Fruit fly (Drosophila melanogaster): ENCODE data around the gene GatC.

GatC gene

DNA sequence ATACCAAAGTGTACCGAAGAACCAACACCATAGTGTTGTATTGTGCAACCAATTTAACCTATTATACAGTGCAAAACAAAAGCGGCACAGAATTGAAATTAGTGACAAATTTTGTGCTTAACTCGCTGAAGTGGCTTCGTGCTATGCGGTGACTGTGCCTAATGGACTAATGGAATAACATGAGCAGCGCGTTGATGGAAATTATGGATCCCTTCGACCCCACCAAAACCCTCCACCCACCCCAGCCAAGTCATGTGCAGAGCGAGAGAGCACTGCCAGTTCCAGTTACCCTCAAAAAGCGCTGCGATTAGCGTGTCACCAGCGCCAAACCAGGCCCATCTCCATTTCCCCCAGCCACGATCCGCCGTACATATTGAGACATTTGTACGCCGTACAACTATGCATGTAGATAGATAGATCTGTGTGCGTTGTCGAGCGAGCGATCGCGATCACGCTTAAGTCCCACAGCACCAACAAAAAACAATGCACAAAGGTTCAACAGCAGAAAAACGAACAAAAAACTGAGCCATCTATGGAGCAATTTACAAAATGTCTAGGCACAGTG, 30.7 kb downstream of the GatC start:
- TF ChIP-seq CG12605 (GFP tag; IDR thresholded peaks at IDR 0.05) = 0 out of 2 replicates have a peak, but pooled peaks have one; percentile 52
- no peak for TF ChIP-seq CG13204 (GFP tag; optimal IDR thresholded peaks at IDR 0.05)

dm6 chr2L:13801166-13801565, 31.7 kb downstream of the GatC start:
- TF ChIP-seq Snoo (tag; optimal IDR thresholded peaks at IDR 0.05) = no peak
- TF ChIP-seq gl (tag; optimal IDR thresholded peaks at IDR 0.05) = no peak
- TF ChIP-seq D1 (tag; optimal IDR thresholded peaks at IDR 0.05) = no peak
- no peak for TF ChIP-seq CG8301 (tag; optimal IDR thresholded peaks at IDR 0.05)
- no peak for TF ChIP-seq fd96Ca (GFP tag; IDR thresholded peaks at IDR 0.05)
- no peak for TF ChIP-seq CG15710 (tag; optimal IDR thresholded peaks at IDR 0.05)
- TF ChIP-seq CG12605 (GFP tag; IDR thresholded peaks at IDR 0.05) = no peak
- no peak for TF ChIP-seq rn (GFP tag; IDR thresholded peaks at IDR 0.05)
- no peak for TF ChIP-seq Pif1A (GFP tag; optimal IDR thresholded peaks at IDR 0.05)
- TF ChIP-seq CG9948 (tag; optimal IDR thresholded peaks at IDR 0.05) = no peak
- TF ChIP-seq CG17806 (tag; optimal IDR thresholded peaks at IDR 0.05) = no peak
- TF ChIP-seq CG4496 (GFP tag; IDR thresholded peaks at IDR 0.05) = no peak
- no peak for TF ChIP-seq CG8159 (tag; optimal IDR thresholded peaks at IDR 0.05)
- TF ChIP-seq CG10348 (GFP tag; IDR thresholded peaks at IDR 0.05) = no peak
- no peak for TF ChIP-seq CG13204 (GFP tag; optimal IDR thresholded peaks at IDR 0.05)

DNA sequence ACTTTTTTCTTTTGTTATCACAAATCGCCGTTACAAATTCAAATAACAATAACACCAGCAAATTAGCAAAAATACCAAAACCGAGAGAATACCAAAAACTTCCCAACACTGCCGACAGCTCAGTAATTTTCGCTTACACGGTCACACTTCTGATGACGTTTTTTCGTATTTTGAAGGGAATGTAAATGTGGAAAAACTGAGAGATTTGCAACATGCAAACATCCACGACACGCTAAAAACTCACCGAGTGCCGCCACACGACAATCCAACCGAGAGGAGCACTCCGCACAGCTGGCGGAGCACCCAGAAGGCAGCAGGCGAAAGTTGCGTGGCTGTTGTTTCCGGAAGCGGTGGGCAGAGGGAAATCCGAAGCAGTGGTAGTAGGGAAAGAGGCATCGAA, 39.5 kb downstream of the GatC start, which contains the start of gene Sec71:
Sec71 (plus strand) TSS at position 117 of the 400 bp plus-strand sequence.
- TF ChIP-seq CG9948 (tag; optimal IDR thresholded peaks at IDR 0.05) (no peak), rn (GFP tag; IDR thresholded peaks at IDR 0.05) (no peak), CG13204 (GFP tag; optimal IDR thresholded peaks at IDR 0.05) (no peak), fd96Ca (GFP tag; IDR thresholded peaks at IDR 0.05) (no peak), CG12605 (GFP tag; IDR thresholded peaks at IDR 0.05) (no peak), EcR (GFP tag; optimal IDR thresholded peaks at IDR 0.05) (no peak), CG17806 (tag; optimal IDR thresholded peaks at IDR 0.05) (no peak), Snoo (tag; optimal IDR thresholded peaks at IDR 0.05) (no peak), CG14655 (GFP tag; optimal IDR thresholded peaks at IDR 0.05) (no peak), CG10348 (GFP tag; IDR thresholded peaks at IDR 0.05) (no peak), Pif1B (GFP tag; optimal IDR thresholded peaks at IDR 0.05) (no peak), Ets98B (GFP tag; IDR thresholded peaks at IDR 0.05) (no peak), Pif1A (GFP tag; optimal IDR thresholded peaks at IDR 0.05) (no peak), CG8301 (tag; optimal IDR thresholded peaks at IDR 0.05) (no peak), CG4496 (GFP tag; IDR thresholded peaks at IDR 0.05) (no peak; the same call in 2 of the 3 replicates)

DNA sequence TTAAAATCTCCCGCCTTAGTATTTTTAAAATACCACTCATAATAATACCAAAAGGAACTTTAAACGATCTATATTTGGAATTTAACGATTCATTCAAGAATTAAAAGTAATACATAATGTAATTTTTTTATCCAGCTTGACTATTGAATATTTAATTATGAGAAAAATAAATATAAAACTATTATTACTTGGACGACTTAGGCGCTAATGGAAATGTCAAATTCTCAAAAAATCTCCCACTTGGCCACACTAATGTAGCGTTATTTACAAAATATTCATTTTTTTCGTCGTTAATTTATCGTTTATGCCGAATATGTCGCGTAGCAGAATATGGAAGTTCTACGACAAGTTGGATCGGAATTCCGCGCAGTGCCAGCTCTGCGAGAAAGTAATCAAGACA, 42.2 kb downstream of the GatC start, which contains the start of gene CG16863:
CG16863 (plus strand) TSS at position 245 of the 400 bp plus-strand sequence.
- TF ChIP-seq CG8301 (tag; optimal IDR thresholded peaks at IDR 0.05) (no peak), CG4496 (GFP tag; IDR thresholded peaks at IDR 0.05) (no peak), rn (GFP tag; IDR thresholded peaks at IDR 0.05) (no peak)

DNA sequence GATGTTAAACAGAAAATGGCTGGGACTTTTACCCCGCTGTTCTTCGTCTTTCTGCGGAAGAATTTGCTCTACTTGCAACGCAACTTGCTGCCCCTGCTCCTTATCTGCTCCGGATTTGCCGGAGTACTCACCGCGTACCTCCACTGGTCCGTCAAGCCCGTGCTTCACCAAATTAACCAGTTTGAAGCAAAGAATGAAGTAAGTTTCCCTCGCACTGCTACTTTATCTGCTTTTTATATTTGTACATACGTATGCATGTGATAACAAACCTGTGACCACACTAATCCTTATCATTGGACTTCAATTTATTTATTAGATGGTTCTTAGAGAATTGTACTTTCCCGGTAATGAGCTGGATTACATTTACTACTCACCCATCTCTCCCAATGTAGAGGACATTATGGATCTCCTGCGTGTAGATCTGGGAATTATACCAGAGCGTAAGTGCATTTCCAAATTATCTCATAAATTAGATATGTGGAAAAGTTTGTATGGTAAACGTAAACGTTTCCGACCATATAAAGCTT, 48.7 kb downstream of the GatC start, which contains the start of gene CG16890:
CG16890 (minus strand) TSS at position 184 of the 527 bp plus-strand sequence.
- TF ChIP-seq CG8301 (tag; optimal IDR thresholded peaks at IDR 0.05) (no peak), gl (tag; optimal IDR thresholded peaks at IDR 0.05) (no peak), CG34367 (tag; optimal IDR thresholded peaks at IDR 0.05) (no peak), CG8159 (tag; optimal IDR thresholded peaks at IDR 0.05) (no peak), CG9948 (tag; optimal IDR thresholded peaks at IDR 0.05) (no peak), D1 (tag; optimal IDR thresholded peaks at IDR 0.05) (no peak), CG14655 (GFP tag; optimal IDR thresholded peaks at IDR 0.05) (no peak), CG13204 (GFP tag; optimal IDR thresholded peaks at IDR 0.05) (no peak), CG4496 (GFP tag; IDR thresholded peaks at IDR 0.05) (no peak), fd96Ca (GFP tag; IDR thresholded peaks at IDR 0.05) (no peak), CG17806 (tag; optimal IDR thresholded peaks at IDR 0.05) (no peak), rn (GFP tag; IDR thresholded peaks at IDR 0.05) (no peak), Ets98B (GFP tag; IDR thresholded peaks at IDR 0.05) (no peak), CG12605 (GFP tag; IDR thresholded peaks at IDR 0.05) (no peak), Snoo (tag; optimal IDR thresholded peaks at IDR 0.05) (no peak), CG15710 (tag; optimal IDR thresholded peaks at IDR 0.05) (no peak), Pif1A (GFP tag; optimal IDR thresholded peaks at IDR 0.05) (no peak), EcR (GFP tag; optimal IDR thresholded peaks at IDR 0.05) (no peak), CG10348 (GFP tag; IDR thresholded peaks at IDR 0.05) (no peak)

- TF ChIP-seq Pif1B (GFP tag; optimal IDR thresholded peaks at IDR 0.05) (no peak), D1 (tag; optimal IDR thresholded peaks at IDR 0.05) (no peak), CG34367 (tag; optimal IDR thresholded peaks at IDR 0.05) (no peak), CG15710 (tag; optimal IDR thresholded peaks at IDR 0.05) (peak; percentile 0), CG32121 (GFP tag; IDR thresholded peaks at IDR 0.05) (no peak), fd96Ca (GFP tag; IDR thresholded peaks at IDR 0.05) (no peak), Snoo (tag; optimal IDR thresholded peaks at IDR 0.05) (peak; percentile 22), CG10348 (GFP tag; IDR thresholded peaks at IDR 0.05) (no peak)
These were observed 49.4 kb downstream of the GatC start, which contains the start of gene Eato for dm6 chr2L:13783264-13784154. TSS of gene Eato (plus strand) at chr2L:13784084.
